Fruit fly (Drosophila melanogaster): ENCODE measurements around the gene Tsp74F.

Gene Tsp74F

DNA sequence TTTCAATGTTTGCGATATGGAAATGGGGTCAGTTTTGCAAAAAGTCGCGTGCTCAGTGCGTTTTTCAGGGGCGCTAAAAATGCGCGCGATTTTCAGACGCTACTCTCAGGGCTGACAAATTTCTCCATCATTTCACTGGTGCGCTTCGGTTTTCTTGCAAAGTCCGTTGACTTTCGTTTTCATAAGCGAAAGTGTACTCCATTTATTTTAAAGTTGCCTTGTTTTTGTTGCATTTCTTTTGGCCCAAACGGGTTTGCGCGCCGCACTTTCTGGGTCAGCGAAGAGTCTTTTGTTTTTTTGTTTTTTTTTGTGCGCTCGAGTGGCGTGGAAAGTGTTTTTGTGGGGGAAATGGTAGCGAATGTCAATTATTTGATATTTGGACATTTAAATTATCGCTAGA, 44.0 kb upstream of the Tsp74F start:
- no peak for TF ChIP-seq sv (GFP tag; optimal IDR thresholded peaks at IDR 0.05)
- no peak for TF ChIP-seq HLH106 (tag; optimal IDR thresholded peaks at IDR 0.05)
- TF ChIP-seq lola (GFP tag; optimal IDR thresholded peaks at IDR 0.05), result no peak
- no peak for TF ChIP-seq CG32264 (GFP tag; optimal IDR thresholded peaks at IDR 0.05)
- no peak for TF ChIP-seq psq (GFP tag; optimal IDR thresholded peaks at IDR 0.05)
- TF ChIP-seq h (GFP tag; optimal IDR thresholded peaks at IDR 0.05), result no peak
- no peak for TF ChIP-seq Rel (GFP tag; optimal IDR thresholded peaks at IDR 0.05)
- TF ChIP-seq Rel (tag; optimal IDR thresholded peaks at IDR 0.05), result no peak
- TF ChIP-seq Sp1 (GFP tag; optimal IDR thresholded peaks at IDR 0.05), result no peak
- no peak for TF ChIP-seq usp (GFP tag; optimal IDR thresholded peaks at IDR 0.05)
- no peak for TF ChIP-seq OdsH (GFP tag; optimal IDR thresholded peaks at IDR 0.05)
- TF ChIP-seq dsf (GFP tag; optimal IDR thresholded peaks at IDR 0.05; ENCODE audit: borderline replicate concordance), result no peak
- no peak for TF ChIP-seq foxo (GFP tag; optimal IDR thresholded peaks at IDR 0.05)
- TF ChIP-seq Hnf4 (GFP tag; optimal IDR thresholded peaks at IDR 0.05), result no peak
- no peak for TF ChIP-seq N (GFP tag; optimal IDR thresholded peaks at IDR 0.05)
- no peak for TF ChIP-seq Hr78 (GFP tag; optimal IDR thresholded peaks at IDR 0.05)

dm6 chr3L:17938622-17939021, 43.0 kb upstream of the Tsp74F start:
- no peak for TF ChIP-seq Rel (GFP tag; optimal IDR thresholded peaks at IDR 0.05)
- no peak for TF ChIP-seq Rel (tag; optimal IDR thresholded peaks at IDR 0.05)
- no peak for TF ChIP-seq CG9705 (GFP tag; optimal IDR thresholded peaks at IDR 0.05)
- TF ChIP-seq Jra (GFP tag; optimal IDR thresholded peaks at IDR 0.05), result no peak
- no peak for TF ChIP-seq Vsx2 (GFP tag; optimal IDR thresholded peaks at IDR 0.05; ENCODE audit: partially characterized antibody)
- no peak for TF ChIP-seq Abd-B (GFP tag; optimal IDR thresholded peaks at IDR 0.05)
- no peak for TF ChIP-seq brk (GFP tag; optimal IDR thresholded peaks at IDR 0.05)
- no peak for TF ChIP-seq Hr83 (GFP tag; optimal IDR thresholded peaks at IDR 0.05; ENCODE audit: poor library complexity, severe bottlenecking)
- no peak for TF ChIP-seq Hnf4 (GFP tag; optimal IDR thresholded peaks at IDR 0.05)

DNA sequence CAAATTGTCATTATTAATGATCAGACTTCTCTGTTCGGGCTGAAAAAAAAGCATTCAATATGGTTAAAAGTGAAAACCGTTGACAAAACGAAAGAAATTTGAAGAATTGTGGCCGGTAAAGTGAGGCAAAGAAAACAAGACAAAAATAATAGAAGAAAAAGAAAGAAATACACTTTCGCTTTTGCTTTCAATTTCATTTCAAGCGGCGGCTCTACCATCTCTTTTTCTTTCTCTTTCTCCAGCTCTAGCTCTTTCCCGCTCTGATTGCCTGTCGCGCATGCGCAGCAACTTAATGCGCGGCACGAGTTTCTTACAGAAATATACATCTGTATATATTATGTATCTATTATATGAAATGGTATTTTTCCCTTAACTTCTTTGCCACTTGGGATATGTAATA, 41.7 kb upstream of the Tsp74F start:
- TF ChIP-seq OdsH (GFP tag; optimal IDR thresholded peaks at IDR 0.05) (no peak), Myc (optimal IDR thresholded peaks at IDR 0.05) (no peak), woc (GFP tag; optimal IDR thresholded peaks at IDR 0.05) (no peak), dmrt93B (GFP tag; optimal IDR thresholded peaks at IDR 0.05) (no peak), rgr (GFP tag; optimal IDR thresholded peaks at IDR 0.05) (no peak), tai (GFP tag; optimal IDR thresholded peaks at IDR 0.05) (no peak), dl (GFP tag; optimal IDR thresholded peaks at IDR 0.05; ENCODE audit: insufficient read depth in 1 of 2, partially characterized antibody in 2 of 2) (no peak), CrebA (GFP tag; optimal IDR thresholded peaks at IDR 0.05; ENCODE audit: borderline replicate concordance) (no peak), Abd-B (GFP tag; optimal IDR thresholded peaks at IDR 0.05) (no peak), Hnf4 (GFP tag; optimal IDR thresholded peaks at IDR 0.05) (no peak), sv (GFP tag; optimal IDR thresholded peaks at IDR 0.05) (no peak)

- TF ChIP-seq usp (GFP tag; optimal IDR thresholded peaks at IDR 0.05) (no peak), Myc (optimal IDR thresholded peaks at IDR 0.05) (no peak), sv (GFP tag; optimal IDR thresholded peaks at IDR 0.05) (no peak), dl (GFP tag; optimal IDR thresholded peaks at IDR 0.05; ENCODE audit: insufficient read depth in 1 of 2, partially characterized antibody in 2 of 2) (no peak), CrebA (GFP tag; optimal IDR thresholded peaks at IDR 0.05; ENCODE audit: borderline replicate concordance) (no peak), lola (GFP tag; optimal IDR thresholded peaks at IDR 0.05) (no peak), HLH106 (tag; optimal IDR thresholded peaks at IDR 0.05) (no peak), fru (GFP tag; optimal IDR thresholded peaks at IDR 0.05) (no peak)
Measured at dm6 chr3L:17935032-17935431, 39.4 kb upstream of the Tsp74F start.

dm6 chr3L:17933788-17934318, 38.2 kb upstream of the Tsp74F start:
- no peak for TF ChIP-seq Rel (GFP tag; optimal IDR thresholded peaks at IDR 0.05)
- peak; percentile 51 for TF ChIP-seq Rel (tag; optimal IDR thresholded peaks at IDR 0.05)
- no peak for TF ChIP-seq dmrt93B (GFP tag; optimal IDR thresholded peaks at IDR 0.05)

dm6 chr3L:17933065-17933464, 37.4 kb upstream of the Tsp74F start:
- TF ChIP-seq tai (GFP tag; optimal IDR thresholded peaks at IDR 0.05), result no peak
- no peak for TF ChIP-seq Myc (optimal IDR thresholded peaks at IDR 0.05)
- no peak for TF ChIP-seq dsf (GFP tag; optimal IDR thresholded peaks at IDR 0.05; ENCODE audit: borderline replicate concordance)
- no peak for TF ChIP-seq sage (GFP tag; optimal IDR thresholded peaks at IDR 0.05)
- TF ChIP-seq h (GFP tag; optimal IDR thresholded peaks at IDR 0.05), result no peak
- no peak for TF ChIP-seq CrebA (GFP tag; optimal IDR thresholded peaks at IDR 0.05; ENCODE audit: borderline replicate concordance)
- no peak for TF ChIP-seq CG9705 (GFP tag; optimal IDR thresholded peaks at IDR 0.05)
- no peak for TF ChIP-seq woc (GFP tag; optimal IDR thresholded peaks at IDR 0.05)
- no peak for TF ChIP-seq GATAd (GFP tag; optimal IDR thresholded peaks at IDR 0.05)

All from whole organism, wandering third instar larva.